Worm (Caenorhabditis elegans): ENCODE results near the gene ttr-53.

DNA sequence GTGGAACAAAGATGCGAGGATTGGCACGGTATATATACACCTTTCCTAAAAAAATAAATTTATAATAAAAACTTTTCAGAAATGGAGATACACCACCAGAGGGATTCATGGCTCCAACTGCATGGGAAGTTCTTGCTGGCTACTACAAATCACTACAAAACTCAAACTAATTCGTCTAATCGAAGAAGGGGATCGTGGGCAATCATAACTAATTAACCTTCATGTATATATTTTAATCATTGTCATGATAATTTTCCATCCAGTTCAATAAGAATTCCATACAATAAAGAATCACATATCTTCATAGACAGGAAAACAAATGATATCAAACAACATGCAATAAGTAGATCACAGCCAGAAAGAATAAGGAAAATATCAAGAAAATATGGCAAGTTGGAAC lies 6.2 kb downstream of the ttr-53 start:
- TF ChIP-seq hmg-4 (GFP tag; optimal IDR thresholded peaks at IDR 0.05) (no peak), ama-1 (optimal IDR thresholded peaks at IDR 0.05) (no peak), flt-1 (GFP tag; IDR thresholded peaks at IDR 0.05) (no peak), tbx-11 (GFP tag; IDR thresholded peaks at IDR 0.05) (no peak), F13C5.2 (tag; optimal IDR thresholded peaks at IDR 0.05) (no peak), tbx-37 (GFP tag; conservative IDR thresholded peaks at IDR 0.05) (no peak), scrt-1 (GFP tag; IDR thresholded peaks at IDR 0.05) (no peak), aly-1 (tag; optimal IDR thresholded peaks at IDR 0.05) (no peak), ceh-13 (GFP tag; optimal IDR thresholded peaks at IDR 0.05) (no peak), ceh-36 (tag; optimal IDR thresholded peaks at IDR 0.05) (no peak), sea-1 (GFP tag; conservative IDR thresholded peaks at IDR 0.05) (no peak), ets-7 (tag; optimal IDR thresholded peaks at IDR 0.05) (no peak)
